Worm (Caenorhabditis elegans): ENCODE data around the gene mpz-1.

The mpz-1 gene

ce11 chrII:10703594-10704384, 74.1 kb downstream of the mpz-1 start, which contains the start of gene col-79:
col-79 (plus strand) TSS chrII:10703613.
- TF ChIP-seq W03F9.2 (tag; optimal IDR thresholded peaks at IDR 0.05): no peak
- no peak for TF ChIP-seq dao-5 (tag; optimal IDR thresholded peaks at IDR 0.05)
- TF ChIP-seq him-1 (tag; optimal IDR thresholded peaks at IDR 0.05): no peak

- TF ChIP-seq dao-5 (tag; optimal IDR thresholded peaks at IDR 0.05) (no peak), W03F9.2 (tag; optimal IDR thresholded peaks at IDR 0.05) (no peak), him-1 (tag; optimal IDR thresholded peaks at IDR 0.05) (no peak)
Observed at ce11 chrII:10696060-10696459, 81.9 kb downstream of the mpz-1 start.

- no peak for TF ChIP-seq W03F9.2 (tag; optimal IDR thresholded peaks at IDR 0.05)
- TF ChIP-seq him-1 (tag; optimal IDR thresholded peaks at IDR 0.05): no peak
- TF ChIP-seq dao-5 (tag; optimal IDR thresholded peaks at IDR 0.05): no peak
Observed at ce11 chrII:10694713-10695112, 83.2 kb downstream of the mpz-1 start, which contains the start of gene lgc-57. lgc-57 (plus strand) TSS chrII:10695013.

ce11 chrII:10693655-10694054, 84.3 kb downstream of the mpz-1 start, which contains the start of gene gbh-1:
gbh-1 (minus strand) TSS chrII:10693803.
- TF ChIP-seq W03F9.2 (tag; optimal IDR thresholded peaks at IDR 0.05) (no peak), dao-5 (tag; optimal IDR thresholded peaks at IDR 0.05) (no peak), him-1 (tag; optimal IDR thresholded peaks at IDR 0.05) (no peak)

All from whole organism, L4/young adult.